Fruit fly (Drosophila melanogaster) whole organism, adult: ENCODE measurements around the gene CG34163.

Source experiments
- CG33017 ChIP-seq: fragments of 200-800 bp; sonication (Bioruptor generic); optimal IDR thresholded peaks from 2 replicates; lab custom pipeline; 2018; ENCODE audit warnings: missing biosample characterization, mild to moderate bottlenecking, missing genetic modification characterization, moderate library complexity
- cic ChIP-seq: fragments of 200-800 bp; sonication (Bioruptor generic); optimal IDR thresholded peaks from 2 replicates; lab custom pipeline; 2017; ENCODE audit warnings: missing biosample characterization, mild to moderate bottlenecking, missing genetic modification characterization, moderate library complexity
- kay ChIP-seq: fragments of 200-800 bp; sonication (Bioruptor generic); peaks from one replicate; lab custom pipeline; 2016; ENCODE audit warnings: missing biosample characterization, missing genetic modification characterization, borderline replicate concordance
- ovo ChIP-seq: fragments of 200-800 bp; sonication (Bioruptor generic); optimal IDR thresholded peaks from 2 replicates; lab custom pipeline; 2016; ENCODE audit warnings: missing biosample characterization, missing genetic modification characterization

DNA sequence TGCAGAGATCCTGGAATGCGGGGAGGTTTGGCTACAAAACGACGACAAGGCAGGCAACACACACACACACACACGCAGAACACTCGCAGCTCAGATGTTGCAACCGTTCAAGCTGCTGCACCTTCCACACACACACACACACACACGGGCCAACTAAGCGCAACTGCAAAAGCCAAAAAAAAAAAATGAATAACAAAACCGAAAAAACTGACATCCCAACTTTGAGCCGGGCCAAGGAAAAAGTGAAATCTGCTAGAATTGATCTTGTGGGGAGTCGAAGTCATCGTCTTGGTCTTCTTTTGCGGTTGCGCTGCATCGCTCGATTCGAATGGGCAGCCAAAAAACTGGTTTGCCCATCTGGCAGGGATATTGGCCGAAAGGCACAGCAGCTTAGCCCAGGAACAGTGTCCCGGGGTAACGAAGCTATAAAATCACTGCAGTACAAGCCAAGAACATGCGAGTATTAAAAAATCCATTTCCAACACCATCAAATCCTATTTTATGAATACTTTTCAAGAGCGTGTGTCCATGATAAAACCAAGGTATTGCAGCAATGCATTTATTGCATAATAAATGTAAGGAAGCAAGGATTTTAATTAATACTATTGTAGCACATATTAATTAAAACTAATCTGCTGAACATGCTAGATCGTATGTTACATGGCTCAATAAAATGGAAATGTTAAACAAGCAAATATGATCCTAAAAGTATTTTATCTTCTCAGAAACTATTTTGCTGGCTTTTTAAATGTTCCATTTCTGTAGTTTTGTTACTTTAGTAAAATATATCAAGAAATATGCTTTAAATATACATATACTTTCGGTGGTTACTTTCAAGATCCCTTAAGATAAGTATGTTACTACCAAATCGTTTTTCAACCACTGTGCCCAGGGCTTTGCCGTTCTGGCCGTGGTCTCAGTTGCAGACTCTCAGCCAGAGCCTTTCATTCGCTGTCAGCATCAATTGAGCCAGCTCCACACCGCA is 22.2 kb upstream of the CG34163 start:
- TF ChIP-seq ovo (no peak), CG33017 (tag; lab: Kevin White, UChicago) (no peak), cic (GFP tag; lab: Kevin White, UChicago) (no peak), kay (no peak)
